Worm (Caenorhabditis elegans) whole organism, L3 larva: ENCODE measurements around the gene T10B5.3.

ENCODE experiments used
- R02D3.7 ChIP-seq: fragments of 150-350 bp; optimal IDR thresholded peaks from 2 replicates; lab custom pipeline; 2014; ENCODE audit warnings: missing biosample characterization, missing genetic modification characterization
- aly-2 ChIP-seq: fragments of 150-350 bp; optimal IDR thresholded peaks from 2 replicates; lab custom pipeline; 2014; ENCODE audit warnings: missing biosample characterization, missing genetic modification characterization
- ama-1 ChIP-seq: fragments of 150-350 bp; optimal IDR thresholded peaks from 2 replicates; lab custom pipeline; 2018
- ceh-28 ChIP-seq: fragments of 150-350 bp; optimal IDR thresholded peaks from 2 replicates; lab custom pipeline; 2014; ENCODE audit warnings: missing biosample characterization, missing genetic modification reagents, missing genetic modification characterization
- ceh-82 ChIP-seq: fragments of 150-350 bp; optimal IDR thresholded peaks from 2 replicates; lab custom pipeline; 2014; ENCODE audit warnings: missing biosample characterization, missing genetic modification characterization
- ceh-9 ChIP-seq: sonication (generic microtip); optimal IDR thresholded peaks from 2 replicates; lab custom pipeline; 2018; ENCODE audit warnings: missing biosample characterization, missing genetic modification characterization
- daf-12 ChIP-seq: fragments of 150-350 bp; optimal IDR thresholded peaks from 2 replicates; lab custom pipeline; 2014; ENCODE audit warnings: missing biosample characterization, missing genetic modification reagents, missing genetic modification characterization
- egl-27 ChIP-seq: sonication (generic microtip); optimal IDR thresholded peaks from 4 replicates; lab custom pipeline; 2017; ENCODE audit warnings: missing biosample characterization, missing genetic modification reagents, missing genetic modification characterization
- elt-1 ChIP-seq: fragments of 150-350 bp; optimal IDR thresholded peaks from 2 replicates; lab custom pipeline; 2014; ENCODE audit warnings: missing biosample characterization, missing genetic modification characterization
- elt-3 ChIP-seq, 3 experiments: fragments of 150-350 bp in 1 of 3; sonication (generic microtip) in 2 of 3; optimal IDR thresholded peaks; 2 replicates in 2 of 3; 4 replicates in 1 of 3; lab custom pipeline; 2014 to 2017; ENCODE audit warnings: missing biosample characterization in 3 of 3, missing genetic modification characterization in 3 of 3
- eor-1 ChIP-seq, 2 experiments: fragments of 150-350 bp; optimal IDR thresholded peaks; 2 replicates each; lab custom pipeline; 2014 to 2018; ENCODE audit warnings: missing biosample characterization in 2 of 2, missing genetic modification characterization in 2 of 2
- fkh-2 ChIP-seq: fragments of 150-350 bp; optimal IDR thresholded peaks from 2 replicates; lab custom pipeline; 2014; ENCODE audit warnings: missing biosample characterization, missing genetic modification reagents, missing genetic modification characterization
- fos-1 ChIP-seq: fragments of 150-350 bp; optimal IDR thresholded peaks from 2 replicates; lab custom pipeline; 2014; ENCODE audit warnings: missing biosample characterization, missing genetic modification characterization
- hmg-11 ChIP-seq: sonication (generic microtip); optimal IDR thresholded peaks from 2 replicates; lab custom pipeline; 2016; ENCODE audit warnings: missing genetic modification characterization, missing compliant biosample characterization
- lin-15B ChIP-seq: fragments of 150-350 bp; optimal IDR thresholded peaks from 2 replicates; lab custom pipeline; 2014; ENCODE audit warnings: missing biosample characterization, missing genetic modification characterization
- lin-39 ChIP-seq: fragments of 150-350 bp; optimal IDR thresholded peaks from 2 replicates; lab custom pipeline; 2018; ENCODE audit warnings: missing biosample characterization, missing genetic modification reagents, missing genetic modification characterization
- lsy-12 ChIP-seq: sonication (generic microtip); optimal IDR thresholded peaks from 2 replicates; lab custom pipeline; 2016; ENCODE audit warnings: mild to moderate bottlenecking, missing genetic modification characterization, missing compliant biosample characterization
- mdl-1 ChIP-seq: fragments of 150-350 bp; optimal IDR thresholded peaks from 2 replicates; lab custom pipeline; 2014; ENCODE audit warnings: missing biosample characterization, missing genetic modification characterization
- mml-1 ChIP-seq: fragments of 150-350 bp; sonication (generic microtip); optimal IDR thresholded peaks from 3 replicates; lab custom pipeline; 2014; ENCODE audit warnings: missing biosample characterization, missing genetic modification characterization
- nfya-1 ChIP-seq: sonication (generic microtip); optimal IDR thresholded peaks from 2 replicates; lab custom pipeline; 2017; ENCODE audit warnings: missing genetic modification characterization, mild to moderate bottlenecking, missing compliant biosample characterization, antibody characterized with exemption, moderate library complexity; ENCODE audit not compliant: insufficient read depth
- nhr-11 ChIP-seq: fragments of 150-350 bp; optimal IDR thresholded peaks from 2 replicates; lab custom pipeline; 2014; ENCODE audit warnings: missing biosample characterization, missing genetic modification characterization
- nhr-12 ChIP-seq: fragments of 150-350 bp; optimal IDR thresholded peaks from 2 replicates; lab custom pipeline; 2014; ENCODE audit warnings: missing biosample characterization, missing genetic modification characterization
- nhr-23 ChIP-seq: fragments of 150-350 bp; optimal IDR thresholded peaks from 2 replicates; lab custom pipeline; 2014; ENCODE audit warnings: missing biosample characterization, missing genetic modification reagents, missing genetic modification characterization
- nhr-25 ChIP-seq: sonication (generic microtip); optimal IDR thresholded peaks from 2 replicates; lab custom pipeline; 2017; ENCODE audit warnings: missing biosample characterization, missing genetic modification characterization
- nhr-28 ChIP-seq: fragments of 150-350 bp; optimal IDR thresholded peaks from 2 replicates; lab custom pipeline; 2014; ENCODE audit warnings: missing biosample characterization, missing genetic modification characterization
- nhr-67 ChIP-seq: fragments of 150-350 bp; optimal IDR thresholded peaks from 2 replicates; lab custom pipeline; 2014; ENCODE audit warnings: missing biosample characterization, missing genetic modification characterization
- nhr-77 ChIP-seq: fragments of 150-350 bp; optimal IDR thresholded peaks from 2 replicates; lab custom pipeline; 2014; ENCODE audit warnings: missing biosample characterization, missing genetic modification characterization
- pqm-1 ChIP-seq: fragments of 150-350 bp; optimal IDR thresholded peaks from 2 replicates; lab custom pipeline; 2017; ENCODE audit warnings: missing biosample characterization, missing genetic modification characterization, inconsistent platforms
- sea-2 ChIP-seq: fragments of 150-350 bp; sonication (generic microtip); optimal IDR thresholded peaks from 4 replicates; lab custom pipeline; 2014; ENCODE audit warnings: missing biosample characterization, missing genetic modification reagents, missing genetic modification characterization
- skn-1 ChIP-seq: fragments of 150-350 bp; optimal IDR thresholded peaks from 2 replicates; lab custom pipeline; 2014; ENCODE audit warnings: missing biosample characterization, missing genetic modification characterization
- tbx-2 ChIP-seq: sonication (generic microtip); optimal IDR thresholded peaks from 2 replicates; lab custom pipeline; 2016; ENCODE audit warnings: mild to moderate bottlenecking, missing genetic modification characterization, missing compliant biosample characterization
- unc-39 ChIP-seq: sonication (generic microtip); optimal IDR thresholded peaks from 4 replicates; lab custom pipeline; 2017; ENCODE audit warnings: missing biosample characterization, missing genetic modification characterization
- unc-62 ChIP-seq: fragments of 150-350 bp; sonication (generic microtip); optimal IDR thresholded peaks from 4 replicates; lab custom pipeline; 2014; ENCODE audit warnings: missing biosample characterization, missing genetic modification reagents, missing genetic modification characterization
- zag-1 ChIP-seq: fragments of 150-350 bp; optimal IDR thresholded peaks from 2 replicates; lab custom pipeline; 2014; ENCODE audit warnings: missing biosample characterization, missing genetic modification characterization
- ztf-11 ChIP-seq: fragments of 150-350 bp; optimal IDR thresholded peaks from 2 replicates; lab custom pipeline; 2014; ENCODE audit warnings: missing biosample characterization, missing genetic modification characterization
- ztf-4 ChIP-seq: fragments of 150-350 bp; optimal IDR thresholded peaks from 2 replicates; lab custom pipeline; 2014; ENCODE audit warnings: missing biosample characterization, missing genetic modification characterization

T10B5.3 gene

DNA sequence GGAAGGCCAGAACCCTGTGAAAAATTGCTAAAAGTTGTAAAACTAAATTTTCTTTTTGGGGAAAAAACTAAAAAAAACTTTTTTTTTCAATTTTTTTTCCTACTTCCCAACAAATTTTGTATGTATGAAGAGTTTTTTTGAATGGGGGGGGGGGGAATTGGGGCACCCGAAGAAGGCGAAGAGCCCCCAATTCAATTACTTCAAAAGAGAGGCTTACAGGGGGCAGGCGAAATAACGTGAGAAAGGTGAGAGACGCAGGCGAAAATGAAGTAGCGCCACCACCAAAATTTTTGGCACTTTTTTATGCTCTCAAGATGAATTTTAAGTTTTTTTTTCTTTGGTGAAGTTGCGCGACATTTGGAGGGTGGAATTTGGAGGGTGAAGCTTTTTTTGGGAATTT lies 6.6 kb downstream of the T10B5.3 start:
- no peak for TF ChIP-seq nhr-77 (tag; lab: Kevin White, UChicago)
- no peak for TF ChIP-seq R02D3.7 (tag; lab: Kevin White, UChicago)
- no peak for TF ChIP-seq ztf-4 (tag; lab: Kevin White, UChicago)
- no peak for TF ChIP-seq ceh-9 (tag; lab: Kevin White, UChicago)
- TF ChIP-seq lsy-12 (tag; lab: Kevin White, UChicago): no peak
- no peak for TF ChIP-seq elt-1 (tag; lab: Kevin White, UChicago)
- TF ChIP-seq nhr-23 (tag; lab: Kevin White, UChicago): no peak
- TF ChIP-seq unc-62 (GFP tag; lab: Kevin White, UChicago): no peak
- no peak for TF ChIP-seq hmg-11
- TF ChIP-seq ama-1: no peak
- no peak for TF ChIP-seq zag-1 (tag; lab: Kevin White, UChicago)
- no peak for TF ChIP-seq nhr-25
- no peak for TF ChIP-seq egl-27 (tag; lab: Kevin White, UChicago)
- no peak for TF ChIP-seq nhr-28
- TF ChIP-seq skn-1 (tag; lab: Kevin White, UChicago): no peak
- TF ChIP-seq pqm-1 (tag; lab: Kevin White, UChicago): no peak
- TF ChIP-seq tbx-2 (tag; lab: Kevin White, UChicago): no peak
- TF ChIP-seq, all 47 proteins: peak for 0

DNA sequence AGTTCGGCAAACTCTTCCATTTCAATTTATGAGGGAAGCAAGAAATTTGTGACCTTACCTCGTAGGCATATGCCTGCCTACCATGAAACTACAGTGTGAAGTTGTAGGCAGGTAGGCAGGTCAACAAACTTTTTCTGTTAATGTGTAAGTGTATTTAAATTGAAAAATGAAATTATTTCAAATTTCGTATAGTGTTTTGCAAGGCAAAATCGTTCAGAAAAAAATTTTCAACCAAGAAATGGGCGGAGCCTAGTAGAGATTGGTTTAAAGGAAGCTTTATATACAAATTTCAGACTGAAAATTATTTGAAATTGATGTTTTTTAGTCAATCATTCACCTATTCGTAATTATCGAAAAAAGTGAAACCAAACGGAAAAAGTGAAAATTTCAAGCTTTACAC lies 11.7 kb downstream of the T10B5.3 start:
- TF ChIP-seq mml-1 (tag; lab: Kevin White, UChicago): no peak
- TF ChIP-seq aly-2 (tag; lab: Kevin White, UChicago): no peak
- TF ChIP-seq mdl-1 (tag; lab: Kevin White, UChicago): no peak
- TF ChIP-seq ceh-28: no peak
- TF ChIP-seq ztf-11 (tag; lab: Kevin White, UChicago): no peak
- no peak for TF ChIP-seq unc-62 (GFP tag; lab: Kevin White, UChicago)
- no peak for TF ChIP-seq nhr-12 (tag; lab: Kevin White, UChicago)
- no peak for TF ChIP-seq ztf-4 (tag; lab: Kevin White, UChicago)
- no peak for TF ChIP-seq ama-1
- no peak for TF ChIP-seq nhr-23 (tag; lab: Kevin White, UChicago)
- no peak for TF ChIP-seq lin-15B (tag; lab: Kevin White, UChicago)
- TF ChIP-seq hmg-11: no peak
- TF ChIP-seq fos-1 (tag; lab: Kevin White, UChicago): no peak
- no peak for TF ChIP-seq ceh-9 (tag; lab: Kevin White, UChicago)
- TF ChIP-seq elt-3 (tag; optimal IDR thresholded peaks at IDR 0.05; lab: Kevin White, UChicago): no peak
- TF ChIP-seq nhr-67: no peak
- TF ChIP-seq, all 47 proteins: peak for 0

DNA sequence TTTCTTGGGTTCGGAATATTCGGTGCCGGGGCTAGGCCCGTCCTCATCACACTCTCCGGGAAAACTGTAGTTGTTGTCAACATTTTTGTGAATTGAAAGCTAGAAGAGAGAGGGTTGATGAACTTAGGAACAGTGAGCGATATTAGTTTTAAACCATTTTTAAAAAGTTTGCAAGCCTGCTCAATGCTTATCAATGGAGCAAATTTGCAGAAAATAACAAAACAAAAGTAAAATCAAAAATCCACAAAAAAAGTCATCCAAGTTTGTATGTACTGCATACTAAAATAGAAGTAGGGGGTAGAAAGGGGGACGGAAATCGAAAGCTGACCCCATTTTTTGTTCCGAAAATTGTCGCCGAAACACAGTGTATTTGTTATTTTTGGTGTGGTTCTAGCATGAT lies 13.4 kb downstream of the T10B5.3 start, which contains the start of gene T10B5.10:
TSS of gene T10B5.10 (minus strand) at position 101 of the 400 bp plus-strand sequence.
- TF ChIP-seq fkh-2 (no peak), nfya-1 (tag; lab: Kevin White, UChicago) (no peak), nhr-23 (tag; lab: Kevin White, UChicago) (no peak), daf-12 (tag; lab: Kevin White, UChicago) (no peak), unc-39 (tag; lab: Kevin White, UChicago) (no peak), ceh-82 (no peak), nhr-12 (tag; lab: Kevin White, UChicago) (no peak), lin-15B (tag; lab: Kevin White, UChicago) (no peak), hmg-11 (no peak), nhr-11 (tag; lab: Kevin White, UChicago) (no peak), nhr-77 (tag; lab: Kevin White, UChicago) (no peak), nhr-25 (no peak)

DNA sequence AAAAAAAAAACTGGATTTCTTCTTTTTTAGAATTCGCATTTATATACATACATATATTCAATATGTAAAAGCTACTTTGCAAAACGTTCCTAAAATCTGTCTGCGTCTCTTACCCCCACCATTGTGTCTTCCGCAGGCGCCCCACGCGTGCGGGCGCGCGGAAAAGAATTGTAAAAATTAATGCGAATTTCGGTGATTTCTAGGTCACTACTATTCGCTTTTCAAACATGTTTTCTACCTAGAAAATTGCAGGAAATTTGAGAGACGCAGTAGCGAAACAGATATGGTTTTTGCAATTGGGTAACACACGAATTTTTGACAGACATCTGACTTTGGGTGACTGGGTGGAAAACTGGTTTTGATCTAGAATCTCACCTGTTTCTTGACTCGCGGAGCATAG lies 14.5 kb downstream of the T10B5.3 start:
- TF ChIP-seq mml-1 (tag; lab: Kevin White, UChicago) (no peak), lin-39 (peak; percentile 3), nhr-23 (tag; lab: Kevin White, UChicago) (peak; percentile 90), nhr-25 (peak; percentile 52)

DNA sequence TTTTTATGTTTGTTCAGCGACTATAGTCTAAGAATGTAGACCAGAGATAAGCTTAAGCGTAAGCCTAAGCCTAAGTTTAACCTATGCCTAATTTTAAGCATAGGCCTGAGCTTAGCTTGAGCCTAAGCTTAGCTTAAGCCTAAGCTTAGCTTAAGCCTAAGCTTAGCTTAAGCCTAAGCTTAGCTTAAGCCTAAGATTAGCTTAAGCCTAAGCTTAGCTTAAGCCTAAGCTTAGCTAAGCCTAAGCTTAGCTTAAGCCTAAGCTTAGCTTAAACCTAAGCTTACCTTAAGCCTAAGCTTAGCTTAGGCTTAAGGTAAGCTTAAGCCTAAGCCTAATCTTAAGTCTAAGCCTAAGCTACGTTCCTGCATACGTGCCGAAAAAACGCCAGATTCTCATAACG lies 21.0 kb downstream of the T10B5.3 start:
- TF ChIP-seq unc-39 (tag; lab: Kevin White, UChicago) (no peak), aly-2 (tag; lab: Kevin White, UChicago) (no peak), nhr-11 (tag; lab: Kevin White, UChicago) (no peak), R02D3.7 (tag; lab: Kevin White, UChicago) (no peak), sea-2 (GFP tag; lab: Kevin White, UChicago) (no peak), eor-1 (tag; optimal IDR thresholded peaks at IDR 0.05; lab: Kevin White, UChicago) (no peak)
- TF ChIP-seq, all 47 proteins: peak for 0
